Worm (Caenorhabditis elegans) whole organism, early embryonic: ENCODE results near the gene srh-99.

Experiments
- aly-1 ChIP-seq: sonication (generic microtip); optimal IDR thresholded peaks from 2 replicates; lab custom pipeline; 2016; ENCODE audit warnings: missing genetic modification characterization, missing compliant biosample characterization
- ama-1 ChIP-seq: fragments of 150-350 bp; optimal IDR thresholded peaks from 2 replicates; lab custom pipeline; 2014
- ceh-13 ChIP-seq: fragments of 200-800 bp; sonication (Bioruptor generic); optimal IDR thresholded peaks from 2 replicates; lab custom pipeline; 2018; ENCODE audit warnings: mild to moderate bottlenecking, missing genetic modification characterization, missing compliant biosample characterization
- ets-7 ChIP-seq: sonication (generic microtip); optimal IDR thresholded peaks from 2 replicates; lab custom pipeline; 2016; ENCODE audit warnings: missing genotype, missing genetic modification characterization, missing compliant biosample characterization
- flt-1 ChIP-seq: fragments of 200-800 bp; sonication (Bioruptor generic); IDR thresholded peaks from 2 replicates; pipeline ENCODE4 v1.3.6; 2022; ENCODE audit warnings: missing genetic modification characterization, missing compliant biosample characterization
- hmg-4 ChIP-seq: fragments of 200-800 bp; sonication (Bioruptor generic); optimal IDR thresholded peaks from 2 replicates; lab custom pipeline; 2018; ENCODE audit warnings: mild to moderate bottlenecking, missing genetic modification characterization, missing compliant biosample characterization
- tra-4 ChIP-seq: sonication (generic microtip); optimal IDR thresholded peaks from 2 replicates; lab custom pipeline; 2017; ENCODE audit warnings: missing genetic modification characterization, missing compliant biosample characterization

ce11 chrII:3705320-3705719 lies 11.0 kb downstream of the srh-99 start, which contains the start of gene srx-108:
- TF ChIP-seq ets-7 (tag; lab: Kevin White, UChicago) (no peak), aly-1 (tag; lab: Kevin White, UChicago) (no peak), ama-1 (no peak), flt-1 (no peak), tra-4 (tag; lab: Kevin White, UChicago) (no peak), hmg-4 (GFP tag; lab: Kevin White, UChicago) (no peak), ceh-13 (GFP tag; lab: Kevin White, UChicago) (no peak)
